Fruit fly (Drosophila melanogaster) whole organism, prepupa: Measurements from ENCODE around the gene Pka-C1.

Experiments used
- Blimp-1 ChIP-seq: fragments of 200-800 bp; sonication (Bioruptor generic); optimal IDR thresholded peaks from 3 replicates; lab custom pipeline; 2017; ENCODE audit warnings: missing biosample characterization, missing genetic modification characterization, mild to moderate bottlenecking, moderate library complexity, missing genetic modification reagents
- CG10669 ChIP-seq: fragments of 200-800 bp; sonication (Bioruptor generic); optimal IDR thresholded peaks from 3 replicates; lab custom pipeline; 2018; ENCODE audit warnings: missing biosample characterization, mild to moderate bottlenecking, missing genetic modification characterization, moderate library complexity
- CG11294 ChIP-seq: fragments of 200-800 bp; sonication (Bioruptor generic); IDR thresholded peaks from 2 replicates; pipeline ENCODE4 v1.3.6; 2022; ENCODE audit warnings: missing biosample characterization, missing genetic modification characterization
- CG11762 ChIP-seq: fragments of 200-800 bp; sonication (Bioruptor generic); optimal IDR thresholded peaks from 3 replicates; lab custom pipeline; 2016; ENCODE audit warnings: missing biosample characterization, missing genetic modification characterization; ENCODE audit not compliant: insufficient read depth
- CG11902 ChIP-seq: fragments of 200-800 bp; sonication (Bioruptor generic); optimal IDR thresholded peaks from 3 replicates; lab custom pipeline; 2016; ENCODE audit warnings: missing biosample characterization, missing genetic modification characterization
- CG15336 ChIP-seq: fragments of 200-800 bp; sonication (Bioruptor generic); IDR thresholded peaks from 2 replicates; pipeline ENCODE4 v1.3.6; 2022; ENCODE audit warnings: missing biosample characterization, missing genetic modification characterization
- CG1621 ChIP-seq: fragments of 200-800 bp; sonication (Bioruptor generic); optimal IDR thresholded peaks from 3 replicates; lab custom pipeline; 2018; ENCODE audit warnings: missing biosample characterization, mild to moderate bottlenecking, missing genetic modification characterization
- CG16779 ChIP-seq: fragments of 200-800 bp; sonication (Bioruptor generic); optimal IDR thresholded peaks from 3 replicates; lab custom pipeline; 2017; ENCODE audit warnings: missing biosample characterization, mild to moderate bottlenecking, missing genetic modification characterization
- CG3032 ChIP-seq: fragments of 200-800 bp; optimal IDR thresholded peaks from 2 replicates; lab custom pipeline; 2019; ENCODE audit warnings: missing biosample characterization, mild to moderate bottlenecking, missing genetic modification characterization, moderate library complexity
- CG32006 ChIP-seq: fragments of 200-800 bp; sonication (Bioruptor generic); optimal IDR thresholded peaks from 3 replicates; lab custom pipeline; 2017; ENCODE audit warnings: missing biosample characterization, mild to moderate bottlenecking, missing genetic modification characterization
- CG34406 ChIP-seq: fragments of 200-800 bp; sonication (Bioruptor generic); optimal IDR thresholded peaks from 3 replicates; lab custom pipeline; 2016; ENCODE audit warnings: missing biosample characterization, missing genetic modification characterization
- CG3919 ChIP-seq: fragments of 200-800 bp; sonication (Bioruptor generic); optimal IDR thresholded peaks from 3 replicates; lab custom pipeline; 2016; ENCODE audit warnings: missing biosample characterization, missing genetic modification characterization
- CG6163 ChIP-seq: fragments of 200-800 bp; sonication (Bioruptor generic); IDR thresholded peaks from 3 replicates; pipeline ENCODE4 v1.3.6; 2022; ENCODE audit warnings: missing biosample characterization, missing genetic modification characterization
- CG6276 ChIP-seq: fragments of 200-800 bp; sonication (Bioruptor generic); optimal IDR thresholded peaks from 2 replicates; lab custom pipeline; 2017; ENCODE audit warnings: missing biosample characterization, mild to moderate bottlenecking, missing genetic modification characterization
- CG6792 ChIP-seq: fragments of 200-800 bp; sonication (Bioruptor generic); optimal IDR thresholded peaks from 3 replicates; lab custom pipeline; 2016; ENCODE audit warnings: missing biosample characterization, missing genetic modification characterization
- CG6808 ChIP-seq: fragments of 200-800 bp; sonication (Bioruptor generic); optimal IDR thresholded peaks from 3 replicates; lab custom pipeline; 2017; ENCODE audit warnings: missing biosample characterization, missing genetic modification characterization, mild to moderate bottlenecking, moderate library complexity, missing genetic modification reagents
- CG7368 ChIP-seq: fragments of 200-800 bp; sonication (Bioruptor generic); optimal IDR thresholded peaks from 3 replicates; lab custom pipeline; 2016; ENCODE audit warnings: missing biosample characterization, missing genetic modification characterization
- CG8119 ChIP-seq: fragments of 200-800 bp; sonication (Bioruptor generic); IDR thresholded peaks from 3 replicates; pipeline ENCODE4 v1.3.6; 2022; ENCODE audit warnings: missing biosample characterization, missing genetic modification characterization
- CG8319 ChIP-seq: fragments of 200-800 bp; sonication (Bioruptor generic); optimal IDR thresholded peaks from 3 replicates; lab custom pipeline; 2016; ENCODE audit warnings: missing biosample characterization, missing genetic modification characterization
- CG8632 ChIP-seq: fragments of 200-800 bp; sonication (Bioruptor generic); optimal IDR thresholded peaks from 3 replicates; lab custom pipeline; 2016; ENCODE audit warnings: missing biosample characterization, missing genetic modification characterization
- CG9139 ChIP-seq: fragments of 200-800 bp; sonication (Bioruptor generic); optimal IDR thresholded peaks from 3 replicates; lab custom pipeline; 2017; ENCODE audit warnings: missing biosample characterization, mild to moderate bottlenecking, missing genetic modification characterization
- Eip78C ChIP-seq: fragments of 200-800 bp; sonication (Bioruptor generic); peaks from one replicate; lab custom pipeline; 2016; ENCODE audit warnings: missing biosample characterization, missing genetic modification characterization
- Eip93F ChIP-seq: fragments of 200-800 bp; sonication (Bioruptor generic); optimal IDR thresholded peaks from 2 replicates; lab custom pipeline; 2016; ENCODE audit warnings: missing biosample characterization, mild to moderate bottlenecking, missing genetic modification characterization
- Ets21C ChIP-seq: fragments of 200-800 bp; sonication (Bioruptor generic); optimal IDR thresholded peaks from 3 replicates; lab custom pipeline; 2016; ENCODE audit warnings: missing biosample characterization, missing genetic modification characterization
- Ets96B ChIP-seq: fragments of 200-800 bp; optimal IDR thresholded peaks from 2 replicates; lab custom pipeline; 2019; ENCODE audit warnings: missing biosample characterization, mild to moderate bottlenecking, missing genetic modification characterization, moderate library complexity
- Gug ChIP-seq: fragments of 200-800 bp; sonication (Bioruptor generic); IDR thresholded peaks from 2 replicates; pipeline ENCODE4 v1.3.6; 2022; ENCODE audit warnings: missing biosample characterization, missing genetic modification characterization
- Hr38 ChIP-seq: sonication (Bioruptor generic); optimal IDR thresholded peaks from 2 replicates; lab custom pipeline; 2016; ENCODE audit warnings: missing biosample characterization, missing genetic modification characterization
- Hr39 ChIP-seq: fragments of 200-800 bp; sonication (Bioruptor generic); optimal IDR thresholded peaks from 2 replicates; lab custom pipeline; 2016; ENCODE audit warnings: missing biosample characterization, missing genetic modification characterization
- Hr4 ChIP-seq: fragments of 200-800 bp; sonication (Bioruptor generic); optimal IDR thresholded peaks from 3 replicates; lab custom pipeline; 2016; ENCODE audit warnings: missing biosample characterization, missing genetic modification characterization
- Met ChIP-seq: fragments of 200-800 bp; sonication (Bioruptor generic); optimal IDR thresholded peaks from 3 replicates; lab custom pipeline; 2016; ENCODE audit warnings: missing biosample characterization, missing genetic modification characterization
- OdsH ChIP-seq: fragments of 200-800 bp; sonication (Bioruptor generic); optimal IDR thresholded peaks from 3 replicates; lab custom pipeline; 2016; ENCODE audit warnings: missing biosample characterization, missing genetic modification characterization
- Smox ChIP-seq: fragments of 200-800 bp; sonication (Bioruptor generic); optimal IDR thresholded peaks from 3 replicates; lab custom pipeline; 2016; ENCODE audit warnings: missing biosample characterization, missing genetic modification characterization
- Sox102F ChIP-seq: fragments of 200-800 bp; sonication (Bioruptor generic); optimal IDR thresholded peaks from 2 replicates; lab custom pipeline; 2016; ENCODE audit warnings: missing biosample characterization, mild to moderate bottlenecking, missing genetic modification characterization
- Sox14 ChIP-seq: fragments of 200-800 bp; sonication (Bioruptor generic); optimal IDR thresholded peaks from 3 replicates; lab custom pipeline; 2016; ENCODE audit warnings: missing biosample characterization, missing genetic modification characterization
- Sox15 ChIP-seq: fragments of 200-800 bp; sonication (Bioruptor generic); optimal IDR thresholded peaks from 3 replicates; lab custom pipeline; 2016; ENCODE audit warnings: missing biosample characterization, missing genetic modification characterization
- achi ChIP-seq: fragments of 200-800 bp; sonication (Bioruptor generic); optimal IDR thresholded peaks from 3 replicates; lab custom pipeline; 2016; ENCODE audit warnings: missing biosample characterization, missing genetic modification characterization
- acj6 ChIP-seq: fragments of 200-800 bp; sonication (Bioruptor generic); optimal IDR thresholded peaks from 3 replicates; lab custom pipeline; 2016; ENCODE audit warnings: missing biosample characterization, missing genetic modification characterization
- dac ChIP-seq: fragments of 200-800 bp; sonication (Bioruptor generic); optimal IDR thresholded peaks from 2 replicates; lab custom pipeline; 2017; ENCODE audit warnings: missing biosample characterization, mild to moderate bottlenecking, missing genetic modification characterization
- dsx ChIP-seq: fragments of 200-800 bp; optimal IDR thresholded peaks from 3 replicates; lab custom pipeline; 2019; ENCODE audit warnings: missing biosample characterization, mild to moderate bottlenecking, missing genetic modification characterization, moderate library complexity; ENCODE audit not compliant: poor library complexity, severe bottlenecking
- eg ChIP-seq: fragments of 200-800 bp; sonication (Bioruptor generic); IDR thresholded peaks from 3 replicates; pipeline ENCODE4 v1.3.6; 2022; ENCODE audit warnings: missing biosample characterization, missing genetic modification characterization
- fd59A ChIP-seq: fragments of 200-800 bp; sonication (Bioruptor generic); optimal IDR thresholded peaks from 2 replicates; lab custom pipeline; 2017; ENCODE audit warnings: missing biosample characterization, mild to moderate bottlenecking, missing genetic modification characterization, missing genetic modification reagents
- fkh ChIP-seq: fragments of 200-800 bp; sonication (Bioruptor generic); optimal IDR thresholded peaks from 3 replicates; lab custom pipeline; 2017; ENCODE audit warnings: missing biosample characterization, mild to moderate bottlenecking, missing genetic modification characterization, moderate library complexity
- lz ChIP-seq: fragments of 200-800 bp; sonication (Bioruptor generic); optimal IDR thresholded peaks from 3 replicates; lab custom pipeline; 2016; ENCODE audit warnings: missing biosample characterization, missing genetic modification characterization
- net ChIP-seq: fragments of 200-800 bp; sonication (Bioruptor generic); optimal IDR thresholded peaks from 3 replicates; lab custom pipeline; 2016; ENCODE audit warnings: missing biosample characterization, missing genetic modification characterization
- pdm3 ChIP-seq: fragments of 200-800 bp; sonication (Bioruptor generic); optimal IDR thresholded peaks from 3 replicates; lab custom pipeline; 2016; ENCODE audit warnings: missing biosample characterization, missing genetic modification characterization
- spab ChIP-seq: fragments of 200-800 bp; sonication (Bioruptor generic); optimal IDR thresholded peaks from 2 replicates; lab custom pipeline; 2017; ENCODE audit warnings: missing biosample characterization, mild to moderate bottlenecking, missing genetic modification characterization, missing genetic modification reagents
- ss ChIP-seq, 2 experiments: fragments of 200-800 bp; sonication (Bioruptor generic); optimal IDR thresholded peaks; 2 replicates in 1 of 2; 3 replicates in 1 of 2; lab custom pipeline; 2017 to 2018; ENCODE audit warnings: mild to moderate bottlenecking in 2 of 2, missing biosample characterization in 2 of 2, missing genetic modification characterization in 2 of 2, moderate library complexity in 1 of 2
- svp ChIP-seq: fragments of 200-800 bp; sonication (Bioruptor generic); peaks from one replicate; lab custom pipeline; 2016; ENCODE audit warnings: missing biosample characterization, missing genetic modification characterization
- topi ChIP-seq: fragments of 200-800 bp; sonication (Bioruptor generic); optimal IDR thresholded peaks from 3 replicates; lab custom pipeline; 2016; ENCODE audit warnings: missing biosample characterization, missing genetic modification characterization
- vri ChIP-seq: fragments of 200-800 bp; sonication (Bioruptor generic); optimal IDR thresholded peaks from 3 replicates; lab custom pipeline; 2016; ENCODE audit warnings: missing biosample characterization, mild to moderate bottlenecking, missing genetic modification characterization

Pka-C1 gene

dm6 chr2L:9707103-9707502 lies 8.0 kb upstream of the Pka-C1 start (continued):
- TF ChIP-seq CG11294 (no peak), CG6163 (GFP tag; lab: Robert Waterston, UW) (no peak), acj6 (GFP tag; lab: Kevin White, UChicago) (no peak), CG6808 (peak; percentile 49), CG16779 (no peak), fd59A (GFP tag; lab: Kevin White, UChicago) (no peak), vri (no peak), CG8632 (GFP tag; lab: Kevin White, UChicago) (no peak), Gug (GFP tag; lab: Robert Waterston, UW) (no peak), Ets21C (GFP tag; lab: Kevin White, UChicago) (no peak), dac (no peak), Met (no peak), eg (GFP tag; lab: Robert Waterston, UW) (peak; percentile 63; the same call in 1 of the 3 replicates), Sox102F (GFP tag; lab: Kevin White, UChicago) (no peak), Ets96B (tag; lab: Kevin White, UChicago) (no peak), pdm3 (GFP tag; lab: Kevin White, UChicago) (no peak), dsx (GFP tag; lab: Kevin White, UChicago) (peak; percentile 12), net (GFP tag; lab: Kevin White, UChicago) (no peak), Sox14 (GFP tag; lab: Kevin White, UChicago) (no peak), svp (GFP tag; lab: Kevin White, UChicago) (no peak), CG8319 (no peak), lz (no peak), CG9139 (GFP tag; lab: Kevin White, UChicago) (no peak), CG3919 (no peak), CG7368 (GFP tag; lab: Kevin White, UChicago) (no peak), topi (GFP tag; lab: Kevin White, UChicago) (no peak), CG10669 (GFP tag; lab: Kevin White, UChicago) (peak; percentile 10), Eip93F (no peak), Hr39 (no peak), CG1621 (tag; lab: Kevin White, UChicago) (no peak), CG32006 (GFP tag; lab: Kevin White, UChicago) (no peak), Hr4 (GFP tag; lab: Kevin White, UChicago) (peak; percentile 28)
- TF ChIP-seq, all 60 proteins: peak for 12

- no peak for TF ChIP-seq OdsH (GFP tag; lab: Kevin White, UChicago)
- TF ChIP-seq CG3032 (tag; lab: Kevin White, UChicago), result no peak
- TF ChIP-seq CG6808, result no peak
- no peak for TF ChIP-seq achi (GFP tag; lab: Kevin White, UChicago)
- TF ChIP-seq CG6163 (GFP tag; lab: Robert Waterston, UW), result peak; percentile 48; the same call in 1 of the 3 replicates
- TF ChIP-seq Eip78C (GFP tag; lab: Kevin White, UChicago), result peak; percentile 69
- TF ChIP-seq CG6276 (GFP tag; lab: Kevin White, UChicago), result peak; percentile 38
- TF ChIP-seq svp (GFP tag; lab: Kevin White, UChicago), result peak; percentile 59
- TF ChIP-seq Ets96B (tag; lab: Kevin White, UChicago), result no peak
- TF ChIP-seq eg (GFP tag; lab: Robert Waterston, UW), result peak; percentile 25; the same call in 1 of the 3 replicates
- TF ChIP-seq CG34406 (GFP tag; lab: Kevin White, UChicago), result no peak
- no peak for TF ChIP-seq Sox102F (GFP tag; lab: Kevin White, UChicago)
- TF ChIP-seq Blimp-1 (GFP tag; lab: Kevin White, UChicago), result peak; percentile 46
- TF ChIP-seq Smox (GFP tag; lab: Kevin White, UChicago), result no peak
- no peak for TF ChIP-seq Ets21C (GFP tag; lab: Kevin White, UChicago)
- TF ChIP-seq Hr38 (GFP tag; lab: Kevin White, UChicago), result no peak
- TF ChIP-seq fkh (GFP tag; lab: Kevin White, UChicago), result peak; percentile 60
- no peak for TF ChIP-seq CG8632 (GFP tag; lab: Kevin White, UChicago)
- TF ChIP-seq CG8119 (GFP tag; lab: Robert Waterston, UW), result no peak
- peak; percentile 21; the same call in 1 of the 2 replicates for TF ChIP-seq CG15336 (GFP tag; lab: Robert Waterston, UW)
- no peak for TF ChIP-seq CG1621 (tag; lab: Kevin White, UChicago)
- TF ChIP-seq Sox15, result no peak
- TF ChIP-seq CG6792, result no peak
- no peak for TF ChIP-seq lz
- no peak for TF ChIP-seq CG11294
- TF ChIP-seq CG7368 (GFP tag; lab: Kevin White, UChicago), result peak; percentile 15
- no peak for TF ChIP-seq CG11902 (GFP tag; lab: Kevin White, UChicago)
- no peak for TF ChIP-seq spab
- TF ChIP-seq CG11762 (GFP tag; lab: Kevin White, UChicago), result no peak
- peak; percentile 12 to 33 for TF ChIP-seq ss (GFP tag; optimal IDR thresholded peaks at IDR 0.05; lab: Kevin White, UChicago)
- peak; percentile 36 for TF ChIP-seq CG16779
- no peak for TF ChIP-seq CG32006 (GFP tag; lab: Kevin White, UChicago)
These were observed 6.8 kb upstream of the Pka-C1 start, which contains the start of gene CG31710 for dm6 chr2L:9705872-9706317. TSS of gene CG31710 (minus strand) at chr2L:9705954.
